Worm (Caenorhabditis elegans): ENCODE measurements around the gene T10D4.7.

DNA sequence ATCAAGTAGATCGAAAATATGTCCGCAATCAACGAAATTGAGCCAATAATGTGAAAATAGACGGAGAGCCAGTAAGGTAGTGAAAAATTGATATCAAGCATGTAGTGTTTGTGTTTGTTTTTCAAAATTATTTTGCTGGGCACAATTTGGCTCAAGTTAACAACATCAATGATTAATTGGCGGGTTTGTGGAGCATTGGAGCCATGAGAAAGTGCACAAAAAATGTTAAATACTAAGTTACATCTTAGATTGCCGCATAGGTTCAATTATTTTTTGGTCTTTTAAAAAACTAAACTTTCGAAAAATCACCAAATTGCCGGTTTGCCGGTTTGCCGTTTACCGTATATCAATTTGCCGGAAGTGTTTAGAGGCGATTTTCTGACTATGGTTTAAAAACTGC lies 20.2 kb downstream of the T10D4.7 start, which contains the start of gene sri-54:
- TF ChIP-seq nhr-76 (tag; optimal IDR thresholded peaks at IDR 0.05) (no peak), unc-62 (GFP tag; optimal IDR thresholded peaks at IDR 0.05) (no peak), sem-2 (GFP tag; optimal IDR thresholded peaks at IDR 0.05) (no peak)

All from whole organism, mixed stage, embryonic.